Fruit fly (Drosophila melanogaster): ENCODE measurements around the gene ttk.

ttk gene

DNA sequence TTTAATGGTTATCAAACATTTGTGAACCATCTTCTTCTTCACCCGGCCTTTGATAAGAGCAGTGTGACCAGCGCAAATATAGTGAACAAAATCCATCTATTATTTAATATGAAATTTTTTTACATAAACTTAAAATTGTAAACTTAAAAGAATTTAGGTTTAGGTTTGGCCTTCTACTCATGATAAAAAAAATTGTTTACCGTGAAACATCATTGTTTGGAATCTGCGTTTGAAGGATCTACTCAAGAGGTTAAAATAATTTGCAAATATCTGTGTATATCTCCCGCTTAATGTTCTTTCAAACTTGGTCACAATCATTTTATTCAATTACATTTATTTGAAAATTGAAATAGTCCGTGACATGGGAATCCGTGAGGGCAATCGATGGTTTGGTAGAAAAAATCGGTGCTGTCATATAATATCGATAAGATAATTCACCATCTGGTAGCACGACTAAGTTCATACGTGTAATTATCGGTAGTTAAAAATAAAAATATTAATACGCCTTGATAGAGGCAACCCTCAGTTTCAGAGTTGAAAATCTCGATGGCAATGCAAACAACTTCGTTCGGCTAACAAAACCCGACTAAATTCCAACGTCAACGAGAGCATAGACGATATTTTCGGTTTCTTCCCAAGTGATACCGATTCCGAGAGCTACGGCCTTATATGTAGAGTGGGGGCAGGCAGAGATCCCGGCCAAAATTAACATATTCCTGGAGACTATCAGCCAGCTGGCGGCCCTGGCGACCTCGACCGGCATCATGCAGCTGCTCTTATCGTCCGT is 58.3 kb downstream of the ttk start, which contains the start of the genes betaGlu and sip3 (continued):
- TF ChIP-seq bbx (GFP tag; IDR thresholded peaks at IDR 0.05; ENCODE audit: partially characterized antibody) (peak; percentile 92), pho (GFP tag; optimal IDR thresholded peaks at IDR 0.05) (peak; percentile 14), Xbp1 (GFP tag; optimal IDR thresholded peaks at IDR 0.05) (peak; percentile 52), Neu2 (GFP tag; optimal IDR thresholded peaks at IDR 0.05; ENCODE audit: borderline replicate concordance) (no peak), twi (tag; optimal IDR thresholded peaks at IDR 0.05) (peak; percentile 24), sens (GFP tag) (peak; percentile 83), HmgZ (tag; optimal IDR thresholded peaks at IDR 0.05) (peak; percentile 43), nerfin-2 (GFP tag; IDR thresholded peaks at IDR 0.05; ENCODE audit: partially characterized antibody) (peak; percentile 91), mld (GFP tag; IDR thresholded peaks at IDR 0.05; ENCODE audit: partially characterized antibody) (peak; percentile 72; the same call in 2 of the 3 replicates), CG2678 (tag; optimal IDR thresholded peaks at IDR 0.05) (no peak), YL-1 (GFP tag; optimal IDR thresholded peaks at IDR 0.05) (peak; percentile 73), Ets97D (GFP tag; optimal IDR thresholded peaks at IDR 0.05) (peak; percentile 47), chinmo (GFP tag; IDR thresholded peaks at IDR 0.05; ENCODE audit: partially characterized antibody) (peak; percentile 65; the same call in 1 of the 4 replicates), CG17361 (GFP tag; IDR thresholded peaks at IDR 0.05) (peak; percentile 75; the same call in 2 of the 3 replicates), dmrt11E (tag; optimal IDR thresholded peaks at IDR 0.05) (peak; percentile 21), CG6689 (GFP tag; IDR thresholded peaks at IDR 0.05) (no peak), CG1603 (tag; optimal IDR thresholded peaks at IDR 0.05) (peak; percentile 40), chm (GFP tag; IDR thresholded peaks at IDR 0.05) (no peak), MESR4 (GFP tag; optimal IDR thresholded peaks at IDR 0.05) (peak; percentile 61), BEAF-32 (GFP tag; optimal IDR thresholded peaks at IDR 0.05) (peak; percentile 93), CG12299 (tag; optimal IDR thresholded peaks at IDR 0.05) (peak; percentile 23)

DNA sequence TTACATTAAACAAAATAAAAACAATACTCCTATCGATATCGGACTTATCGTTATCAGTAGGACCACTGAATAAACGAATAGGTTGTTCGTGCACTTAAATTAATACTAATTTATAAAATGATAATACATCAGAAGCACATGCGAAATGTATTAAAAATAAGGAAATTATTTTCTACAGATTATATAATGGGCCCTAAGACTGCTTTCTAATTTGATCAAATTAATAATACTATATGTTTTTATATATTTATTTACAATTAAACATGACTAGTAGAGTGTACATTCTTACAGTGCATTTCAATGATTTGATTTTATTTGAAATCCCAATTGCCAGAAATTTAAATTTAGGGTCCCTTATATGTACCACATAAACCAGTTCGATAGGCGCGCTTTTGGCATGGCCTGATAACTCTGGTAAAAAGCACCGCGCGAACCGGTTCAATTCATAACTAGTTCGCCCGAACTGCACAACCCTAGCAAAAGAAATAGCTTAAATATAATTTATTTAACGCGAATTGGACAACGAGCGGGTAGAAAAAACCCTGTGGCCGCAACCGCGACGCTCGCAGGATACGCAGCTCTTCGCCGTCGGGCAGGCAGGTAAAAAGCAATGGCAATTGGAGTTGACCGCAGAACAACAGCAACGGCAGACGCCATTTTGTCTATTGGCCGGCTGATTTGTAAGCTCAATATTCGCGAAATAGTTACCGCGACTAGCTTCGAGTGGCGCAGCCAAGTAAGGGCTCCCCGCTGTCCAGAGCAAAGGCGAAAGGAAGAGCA is 63.1 kb downstream of the ttk start, which contains the start of the genes CG2126 and faf:
TSS of gene CG2126 (minus strand) at position 70 of the 780 bp plus-strand sequence.
TSS of gene faf (plus strand) at position 438 of the 780 bp plus-strand sequence.
- TF ChIP-seq HLHmδ (GFP tag; optimal IDR thresholded peaks at IDR 0.05) (no peak), BtbVII (GFP tag; optimal IDR thresholded peaks at IDR 0.05) (peak; percentile 51), CG13424 (tag; optimal IDR thresholded peaks at IDR 0.05) (peak; percentile 87), Mes4 (GFP tag; optimal IDR thresholded peaks at IDR 0.05) (no peak), CG17829 (tag; optimal IDR thresholded peaks at IDR 0.05) (peak; percentile 89), eve (GFP tag; optimal IDR thresholded peaks at IDR 0.05) (no peak), CG7963 (GFP tag; IDR thresholded peaks at IDR 0.05; ENCODE audit: partially characterized antibody) (no peak), HLH54F (GFP tag; optimal IDR thresholded peaks at IDR 0.05) (peak; percentile 64), lov (optimal IDR thresholded peaks at IDR 0.05) (no peak), lov (GFP tag; IDR thresholded peaks at IDR 0.05) (0 out of 3 replicates have a peak, but pooled peaks have one; percentile 41), CG7987 (GFP tag; optimal IDR thresholded peaks at IDR 0.05) (peak; percentile 36), CG14441 (GFP tag; IDR thresholded peaks at IDR 0.05) (peak; percentile 76), Taf1 (GFP tag; IDR thresholded peaks at IDR 0.05) (peak; percentile 57), crol (GFP tag; IDR thresholded peaks at IDR 0.05) (no peak), jing (GFP tag; optimal IDR thresholded peaks at IDR 0.05) (no peak), Oaz (GFP tag; IDR thresholded peaks at IDR 0.05) (peak; percentile 63; the same call in 1 of the 2 replicates), Chrac-16 (GFP tag; optimal IDR thresholded peaks at IDR 0.05) (peak; percentile 74), CG7271 (tag; optimal IDR thresholded peaks at IDR 0.05) (peak; percentile 46), oc (tag; optimal IDR thresholded peaks at IDR 0.05) (peak; percentile 58), salm (tag; optimal IDR thresholded peaks at IDR 0.05) (peak; percentile 29), CG10543 (GFP tag; optimal IDR thresholded peaks at IDR 0.05) (peak; percentile 83), dati (GFP tag; IDR thresholded peaks at IDR 0.05) (no peak), tll (GFP tag; optimal IDR thresholded peaks at IDR 0.05) (no peak), Awh (GFP tag; IDR thresholded peaks at IDR 0.05) (0 out of 2 replicates have a peak, but pooled peaks have one; percentile 48), C15 (GFP tag; IDR thresholded peaks at IDR 0.05) (0 out of 3 replicates have a peak, but pooled peaks have one; percentile 65), ap (GFP tag; IDR thresholded peaks at IDR 0.05) (no peak)

All from whole organism, embryonic.